Fruit fly (Drosophila melanogaster) whole organism, wandering third instar larva: ENCODE results near the gene CG12581.
"Not testable (repeated sequence)": the region's sequence is repeated elsewhere in the genome, so short reads cannot be mapped to it uniquely, and the experiment has no call there.

Source experiments
- Abd-B ChIP-seq: fragments of >200 bp; optimal IDR thresholded peaks from 2 replicates; lab custom pipeline; 2017; ENCODE audit warnings: missing biosample characterization, missing genetic modification characterization
- CG32264 ChIP-seq: fragments of 200-800 bp; sonication (Bioruptor generic); optimal IDR thresholded peaks from 2 replicates; lab custom pipeline; 2016; ENCODE audit warnings: missing biosample characterization, missing genetic modification characterization
- CG9705 ChIP-seq: fragments of 200-800 bp; sonication (Bioruptor generic); optimal IDR thresholded peaks from 2 replicates; lab custom pipeline; 2018; ENCODE audit warnings: missing biosample characterization, mild to moderate bottlenecking, missing genetic modification characterization
- CrebA ChIP-seq: fragments of 200-800 bp; sonication (Bioruptor generic); optimal IDR thresholded peaks from 2 replicates; lab custom pipeline; 2016; ENCODE audit warnings: missing biosample characterization, mild to moderate bottlenecking, missing genetic modification characterization, borderline replicate concordance
- Dfd ChIP-seq: fragments of >200 bp; optimal IDR thresholded peaks from 2 replicates; lab custom pipeline; 2017; ENCODE audit warnings: missing biosample characterization, missing genetic modification characterization
- Dif ChIP-seq: fragments of 200-275, 200-300 bp; sonication (Bioruptor generic); optimal IDR thresholded peaks from 2 replicates; lab custom pipeline; 2018; ENCODE audit warnings: missing biosample characterization, missing genetic modification characterization; ENCODE audit not compliant: partially characterized antibody
- GATAd ChIP-seq: sonication (Bioruptor generic); optimal IDR thresholded peaks from 2 replicates; lab custom pipeline; 2016; ENCODE audit warnings: missing biosample characterization, missing genetic modification characterization
- HLH106 ChIP-seq: fragments of 200-800 bp; optimal IDR thresholded peaks from 3 replicates; lab custom pipeline; 2019; ENCODE audit warnings: missing biosample characterization, mild to moderate bottlenecking, missing genetic modification characterization, moderate library complexity
- Hnf4 ChIP-seq: fragments of 200-800 bp; sonication (Bioruptor generic); optimal IDR thresholded peaks from 2 replicates; lab custom pipeline; 2016; ENCODE audit warnings: missing biosample characterization, mild to moderate bottlenecking, missing genetic modification characterization
- Hr78 ChIP-seq: fragments of >200 bp; optimal IDR thresholded peaks from 2 replicates; lab custom pipeline; 2017; ENCODE audit warnings: missing biosample characterization, missing genetic modification characterization
- Hr83 ChIP-seq: fragments of 200-300 bp; sonication (Bioruptor generic); optimal IDR thresholded peaks from 2 replicates; lab custom pipeline; 2016; ENCODE audit warnings: missing biosample characterization, mild to moderate bottlenecking, missing genetic modification characterization, moderate library complexity; ENCODE audit not compliant: poor library complexity, severe bottlenecking
- Jra ChIP-seq: sonication (Bioruptor generic); optimal IDR thresholded peaks from 2 replicates; lab custom pipeline; 2016; ENCODE audit warnings: missing biosample characterization, missing genetic modification characterization
- Mio ChIP-seq: sonication (Bioruptor generic); optimal IDR thresholded peaks from 2 replicates; lab custom pipeline; 2016; ENCODE audit warnings: missing biosample characterization, missing genetic modification characterization
- Myc ChIP-seq: fragments of >200 bp; optimal IDR thresholded peaks from 2 replicates; lab custom pipeline; 2017
- N ChIP-seq: fragments of >200 bp; optimal IDR thresholded peaks from 2 replicates; lab custom pipeline; 2018; ENCODE audit warnings: missing biosample characterization, missing external identifiers, missing genetic modification characterization
- OdsH ChIP-seq: fragments of 200-800 bp; sonication (Bioruptor generic); optimal IDR thresholded peaks from 2 replicates; lab custom pipeline; 2016; ENCODE audit warnings: missing biosample characterization, mild to moderate bottlenecking, missing genetic modification characterization
- Rel ChIP-seq, 2 experiments: fragments of 200-800 bp; sonication (Bioruptor generic) in 1 of 2; optimal IDR thresholded peaks; 2 replicates in 1 of 2; 3 replicates in 1 of 2; lab custom pipeline; 2016 to 2019; ENCODE audit warnings: mild to moderate bottlenecking in 2 of 2, missing biosample characterization in 2 of 2, missing genetic modification characterization in 2 of 2, moderate library complexity in 1 of 2
- Sp1 ChIP-seq: fragments of 200-800 bp; sonication (Bioruptor generic); optimal IDR thresholded peaks from 3 replicates; lab custom pipeline; 2019; ENCODE audit warnings: missing biosample characterization, mild to moderate bottlenecking, missing genetic modification characterization, moderate library complexity
- Vsx2 ChIP-seq: fragments of 200-300, 225-300 bp; sonication (Bioruptor generic); optimal IDR thresholded peaks from 2 replicates; lab custom pipeline; 2018; ENCODE audit warnings: missing biosample characterization, missing genetic modification characterization; ENCODE audit not compliant: partially characterized antibody
- br ChIP-seq: fragments of 200-800 bp; sonication (Bioruptor generic); optimal IDR thresholded peaks from 2 replicates; lab custom pipeline; 2016; ENCODE audit warnings: missing biosample characterization, missing genetic modification characterization
- brk ChIP-seq: fragments of 200-800 bp; sonication (Bioruptor generic); optimal IDR thresholded peaks from 2 replicates; lab custom pipeline; 2016; ENCODE audit warnings: missing biosample characterization, mild to moderate bottlenecking, missing genetic modification characterization
- dl ChIP-seq, 2 experiments: fragments of 175-275, 200-275 bp in 1 of 2; fragments of 200-275 bp in 1 of 2; sonication (Bioruptor generic); optimal IDR thresholded peaks; lab custom pipeline; 2018; ENCODE audit warnings: mild to moderate bottlenecking in 2 of 2, missing biosample characterization in 2 of 2, missing genetic modification characterization in 2 of 2, moderate library complexity in 2 of 2; ENCODE audit not compliant: partially characterized antibody in 2 of 2, insufficient read depth in 1 of 2
- dmrt93B ChIP-seq: fragments of 200-800 bp; sonication (Bioruptor generic); optimal IDR thresholded peaks from 2 replicates; lab custom pipeline; 2018; ENCODE audit warnings: missing biosample characterization, mild to moderate bottlenecking, missing genetic modification characterization
- dsf ChIP-seq: sonication (Bioruptor generic); optimal IDR thresholded peaks from 2 replicates; lab custom pipeline; 2016; ENCODE audit warnings: missing biosample characterization, missing genetic modification characterization, borderline replicate concordance
- ey ChIP-seq: fragments of 200-800 bp; sonication (Bioruptor generic); optimal IDR thresholded peaks from 2 replicates; lab custom pipeline; 2016; ENCODE audit warnings: missing biosample characterization, missing genetic modification characterization
- foxo ChIP-seq, 2 experiments: fragments of 200-800 bp; sonication (Bioruptor generic); optimal IDR thresholded peaks; 2 replicates in 1 of 2; 3 replicates in 1 of 2; lab custom pipeline; 2016 to 2017; ENCODE audit warnings: missing biosample characterization in 2 of 2, missing genetic modification characterization in 2 of 2
- fru ChIP-seq: fragments of 200-800 bp; sonication (Bioruptor generic); optimal IDR thresholded peaks from 3 replicates; lab custom pipeline; 2016; ENCODE audit warnings: missing biosample characterization, mild to moderate bottlenecking, missing genetic modification characterization
- h ChIP-seq: fragments of 200-800 bp; sonication (Bioruptor generic); optimal IDR thresholded peaks from 3 replicates; lab custom pipeline; 2016; ENCODE audit warnings: missing biosample characterization, mild to moderate bottlenecking, missing genetic modification characterization
- jim ChIP-seq: fragments of 175-275, 200-325 bp; sonication (Bioruptor generic); optimal IDR thresholded peaks from 2 replicates; lab custom pipeline; 2016; ENCODE audit warnings: missing biosample characterization, mild to moderate bottlenecking, missing genetic modification characterization
- lola ChIP-seq: fragments of >200 bp; optimal IDR thresholded peaks from 2 replicates; lab custom pipeline; 2017; ENCODE audit warnings: missing biosample characterization, missing genetic modification characterization
- pan ChIP-seq: fragments of >200 bp; optimal IDR thresholded peaks from 2 replicates; lab custom pipeline; 2017
- psq ChIP-seq: fragments of 200-800 bp; sonication (Bioruptor generic); optimal IDR thresholded peaks from 3 replicates; lab custom pipeline; 2017; ENCODE audit warnings: missing biosample characterization, mild to moderate bottlenecking, missing genetic modification characterization, moderate library complexity
- rgr ChIP-seq: fragments of 200-800 bp; sonication (Bioruptor generic); optimal IDR thresholded peaks from 3 replicates; lab custom pipeline; 2016; ENCODE audit warnings: missing biosample characterization, mild to moderate bottlenecking, missing genetic modification characterization
- sage ChIP-seq: fragments of 200-800 bp; sonication (Bioruptor generic); optimal IDR thresholded peaks from 2 replicates; lab custom pipeline; 2016; ENCODE audit warnings: missing biosample characterization, mild to moderate bottlenecking, missing genetic modification characterization
- sv ChIP-seq: fragments of 200-800 bp; sonication (Bioruptor generic); optimal IDR thresholded peaks from 3 replicates; lab custom pipeline; 2016; ENCODE audit warnings: missing biosample characterization, missing genetic modification characterization
- tai ChIP-seq: sonication (Bioruptor generic); optimal IDR thresholded peaks from 2 replicates; lab custom pipeline; 2016; ENCODE audit warnings: missing biosample characterization, missing genetic modification characterization
- usp ChIP-seq: fragments of >200 bp; optimal IDR thresholded peaks from 2 replicates; lab custom pipeline; 2017; ENCODE audit warnings: missing biosample characterization, missing genetic modification characterization
- woc ChIP-seq: sonication (Bioruptor generic); optimal IDR thresholded peaks from 2 replicates; lab custom pipeline; 2016; ENCODE audit warnings: missing biosample characterization, mild to moderate bottlenecking, missing genetic modification characterization

CG12581 gene

DNA sequence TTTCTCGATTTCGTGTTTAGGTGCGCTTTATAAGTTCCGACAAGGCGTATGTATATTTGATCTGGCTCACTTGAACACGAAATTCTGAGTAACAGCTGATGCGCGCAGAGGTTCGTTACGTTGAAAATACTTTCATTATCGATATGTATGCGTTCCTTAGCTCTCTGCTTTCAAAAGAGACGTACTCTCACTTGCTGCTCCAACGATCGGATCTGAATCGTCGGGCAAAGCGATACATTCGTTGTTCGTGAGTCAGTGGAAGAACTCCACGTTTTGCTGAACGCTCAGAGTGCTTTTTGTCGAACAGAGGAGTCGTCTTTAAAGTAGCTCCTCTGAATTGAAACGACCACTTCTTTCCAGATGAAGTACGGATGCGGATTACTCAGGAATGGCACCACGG, 22.6 kb downstream of the CG12581 start, which contains the start of gene beta-Man:
TSS of gene beta-Man (plus strand) at position 152 of the 400 bp plus-strand sequence.
- TF ChIP-seq Sp1 (GFP tag; lab: Kevin White, UChicago), result no peak
- TF ChIP-seq CrebA (GFP tag; lab: Kevin White, UChicago), result peak; percentile 24
- TF ChIP-seq tai (GFP tag; lab: Kevin White, UChicago), result no peak
- TF ChIP-seq Dif (GFP tag; lab: Kevin White, UChicago), result peak; percentile 89
- TF ChIP-seq brk, result no peak
- peak in 1 of 2 experiments; percentile 36 for TF ChIP-seq foxo (GFP tag; optimal IDR thresholded peaks at IDR 0.05; lab: Kevin White, UChicago)
- TF ChIP-seq Mio (GFP tag; lab: Kevin White, UChicago), result no peak
- no peak for TF ChIP-seq br (GFP tag; lab: Kevin White, UChicago)
- no peak for TF ChIP-seq OdsH (GFP tag; lab: Kevin White, UChicago)
- TF ChIP-seq Hnf4 (GFP tag; lab: Kevin White, UChicago), result peak; percentile 67
- TF ChIP-seq GATAd (GFP tag; lab: Kevin White, UChicago), result no peak
- peak; percentile 2 for TF ChIP-seq woc (GFP tag; lab: Kevin White, UChicago)
- no peak for TF ChIP-seq CG9705
- TF ChIP-seq pan (lab: Kevin White, UChicago), result no peak
- no peak for TF ChIP-seq Hr78 (GFP tag; lab: Kevin White, UChicago)
- peak; percentile 72 for TF ChIP-seq Vsx2 (GFP tag; lab: Kevin White, UChicago)
- TF ChIP-seq Myc (lab: Kevin White, UChicago), result peak; percentile 5
- TF ChIP-seq Jra (GFP tag; lab: Kevin White, UChicago), result peak; percentile 38
- TF ChIP-seq sv, result no peak
- no peak for TF ChIP-seq sage (GFP tag; lab: Kevin White, UChicago)
- TF ChIP-seq h (GFP tag; lab: Kevin White, UChicago), result peak; percentile 35
- peak; percentile 53 to 55 for TF ChIP-seq dl (GFP tag; optimal IDR thresholded peaks at IDR 0.05; lab: Kevin White, UChicago; ENCODE audit: insufficient read depth in 1 of 2, partially characterized antibody in 2 of 2)
- TF ChIP-seq usp (GFP tag; lab: Kevin White, UChicago), result no peak
- no peak for TF ChIP-seq lola (GFP tag; lab: Kevin White, UChicago)
- peak; percentile 77 for TF ChIP-seq Hr83 (GFP tag; lab: Kevin White, UChicago)
- no peak for TF ChIP-seq dmrt93B (GFP tag; lab: Kevin White, UChicago)
- no peak for TF ChIP-seq Rel (GFP tag; optimal IDR thresholded peaks at IDR 0.05; lab: Kevin White, UChicago)
- peak; percentile 57 for TF ChIP-seq Rel (tag; optimal IDR thresholded peaks at IDR 0.05; lab: Kevin White, UChicago)
- TF ChIP-seq HLH106 (tag; lab: Kevin White, UChicago), result peak; percentile 34
- TF ChIP-seq Abd-B (GFP tag; lab: Kevin White, UChicago), result no peak
- TF ChIP-seq ey (GFP tag; lab: Kevin White, UChicago), result no peak
- TF ChIP-seq CG32264, result no peak
- TF ChIP-seq N (GFP tag; lab: Kevin White, UChicago), result no peak
- peak; percentile 32 for TF ChIP-seq jim (GFP tag; lab: Kevin White, UChicago)
- no peak for TF ChIP-seq rgr
- TF ChIP-seq fru, result peak; percentile 76
- no peak for TF ChIP-seq Dfd
- TF ChIP-seq dsf (GFP tag; lab: Kevin White, UChicago), result no peak
- TF ChIP-seq psq (GFP tag; lab: Kevin White, UChicago), result no peak

DNA sequence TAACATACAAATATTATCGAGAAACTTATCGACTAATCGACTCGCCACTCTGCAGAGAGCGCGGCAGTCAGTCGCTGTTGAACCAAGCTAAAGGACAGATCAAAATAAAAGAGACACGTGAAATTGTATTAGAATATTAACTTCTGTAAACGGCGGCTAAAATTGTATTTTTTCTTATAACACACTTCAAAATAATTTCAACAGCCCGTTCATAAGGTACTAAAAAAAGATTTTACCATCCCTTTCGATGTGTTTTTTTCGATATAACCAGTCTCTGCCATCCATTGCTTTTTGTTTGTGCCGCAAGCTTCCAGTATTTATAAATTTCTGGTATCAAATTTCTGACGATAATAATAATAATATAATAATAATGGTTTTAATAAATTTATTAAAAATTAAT, 37.1 kb downstream of the CG12581 start, which contains the start of gene aux:
TSS of gene aux (plus strand) at position 301 of the 400 bp plus-strand sequence.
- not testable (repeated sequence) for TF ChIP-seq Hr78 (GFP tag; lab: Kevin White, UChicago); jim (GFP tag; lab: Kevin White, UChicago); sv

- TF ChIP-seq Jra (GFP tag; lab: Kevin White, UChicago) (no peak), Rel (GFP tag; optimal IDR thresholded peaks at IDR 0.05; lab: Kevin White, UChicago) (no peak), Rel (tag; optimal IDR thresholded peaks at IDR 0.05; lab: Kevin White, UChicago) (peak; percentile 40), pan (lab: Kevin White, UChicago) (no peak), Hnf4 (GFP tag; lab: Kevin White, UChicago) (peak; percentile 69), CG32264 (peak; percentile 70), Dfd (no peak), fru (peak; percentile 87), CG9705 (peak; percentile 31), GATAd (GFP tag; lab: Kevin White, UChicago) (peak; percentile 12), jim (GFP tag; lab: Kevin White, UChicago) (no peak), dl (GFP tag; optimal IDR thresholded peaks at IDR 0.05; lab: Kevin White, UChicago; ENCODE audit: insufficient read depth in 1 of 2, partially characterized antibody in 2 of 2) (no peak), CrebA (GFP tag; lab: Kevin White, UChicago) (no peak), usp (GFP tag; lab: Kevin White, UChicago) (no peak), Vsx2 (GFP tag; lab: Kevin White, UChicago) (no peak), Sp1 (GFP tag; lab: Kevin White, UChicago) (peak; percentile 68), Abd-B (GFP tag; lab: Kevin White, UChicago) (no peak), Dif (GFP tag; lab: Kevin White, UChicago) (no peak), ey (GFP tag; lab: Kevin White, UChicago) (peak; percentile 79), sage (GFP tag; lab: Kevin White, UChicago) (peak; percentile 9), brk (peak; percentile 6), rgr (peak; percentile 73), N (GFP tag; lab: Kevin White, UChicago) (no peak), tai (GFP tag; lab: Kevin White, UChicago) (peak; percentile 5), sv (peak; percentile 52), Hr83 (GFP tag; lab: Kevin White, UChicago) (peak; percentile 17), foxo (GFP tag; optimal IDR thresholded peaks at IDR 0.05; lab: Kevin White, UChicago) (peak in 1 of 2 experiments; percentile 88), Myc (lab: Kevin White, UChicago) (no peak), dmrt93B (GFP tag; lab: Kevin White, UChicago) (peak; percentile 70), h (GFP tag; lab: Kevin White, UChicago) (peak; percentile 84), woc (GFP tag; lab: Kevin White, UChicago) (peak; percentile 65), psq (GFP tag; lab: Kevin White, UChicago) (peak; percentile 57), lola (GFP tag; lab: Kevin White, UChicago) (no peak), OdsH (GFP tag; lab: Kevin White, UChicago) (peak; percentile 66), br (GFP tag; lab: Kevin White, UChicago) (peak; percentile 81)
These were observed 39.6 kb downstream of the CG12581 start for dm6 chr3R:4214038-4214437.
